Worm (Caenorhabditis elegans): ENCODE data around the gene C54E10.3.

DNA sequence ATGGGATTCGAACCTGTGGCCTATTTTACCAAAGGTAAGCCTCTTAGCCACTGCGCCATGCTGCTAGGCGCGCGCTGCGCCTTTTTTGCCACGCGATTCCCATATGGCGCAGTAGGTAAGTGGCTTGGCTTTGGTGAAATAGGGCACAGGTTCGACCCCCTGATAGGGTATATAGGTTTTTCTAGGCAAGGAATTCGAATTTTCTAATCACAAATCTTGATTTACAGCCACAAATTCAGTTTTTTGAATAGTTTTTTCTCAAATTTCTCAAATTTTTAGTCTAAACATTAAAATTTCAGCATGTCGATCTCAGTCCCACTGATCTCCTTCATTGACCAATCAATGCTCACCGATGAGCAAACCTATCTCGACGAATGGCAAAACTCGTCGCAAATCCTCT lies at the start of gene C54E10.3:
- TF ChIP-seq flt-1 (GFP tag; IDR thresholded peaks at IDR 0.05) = no peak
- no peak for TF ChIP-seq klf-2 (GFP tag; conservative IDR thresholded peaks at IDR 0.05)
- TF ChIP-seq med-1 (GFP tag; optimal IDR thresholded peaks at IDR 0.05; ENCODE audit: insufficient read depth) = no peak

All from whole organism, midembryonic.